Fruit fly (Drosophila melanogaster): Measurements from ENCODE around the gene ND-24L.

The ND-24L gene

dm6 chr3L:17357431-17357830 is 36.8 kb upstream of the ND-24L start:
- TF ChIP-seq CG11617 (GFP tag; optimal IDR thresholded peaks at IDR 0.05) (no peak), toe (GFP tag; optimal IDR thresholded peaks at IDR 0.05) (no peak), CG7101 (tag; optimal IDR thresholded peaks at IDR 0.05) (no peak), cnc (optimal IDR thresholded peaks at IDR 0.05) (no peak), kay (GFP tag; ENCODE audit: borderline replicate concordance) (no peak), ovo (GFP tag; optimal IDR thresholded peaks at IDR 0.05) (no peak), CG14711 (tag; optimal IDR thresholded peaks at IDR 0.05) (no peak), CG12768 (GFP tag; optimal IDR thresholded peaks at IDR 0.05) (no peak), cic (GFP tag; optimal IDR thresholded peaks at IDR 0.05) (no peak), Mnt (GFP tag; optimal IDR thresholded peaks at IDR 0.05) (no peak), Crg-1 (GFP tag; optimal IDR thresholded peaks at IDR 0.05) (no peak), Clk (GFP tag; optimal IDR thresholded peaks at IDR 0.05) (no peak), pad (GFP tag; optimal IDR thresholded peaks at IDR 0.05) (no peak), CG5204 (GFP tag; optimal IDR thresholded peaks at IDR 0.05) (no peak), CG7045 (GFP tag; optimal IDR thresholded peaks at IDR 0.05) (no peak), Hr96 (GFP tag; optimal IDR thresholded peaks at IDR 0.05) (no peak), CG1620 (GFP tag; optimal IDR thresholded peaks at IDR 0.05) (no peak), CG33017 (tag; optimal IDR thresholded peaks at IDR 0.05) (no peak)

dm6 chr3L:17352812-17353211 is 32.2 kb upstream of the ND-24L start:
- TF ChIP-seq CG7045 (GFP tag; optimal IDR thresholded peaks at IDR 0.05): no peak
- TF ChIP-seq Clk (GFP tag; optimal IDR thresholded peaks at IDR 0.05): no peak
- TF ChIP-seq CG14711 (tag; optimal IDR thresholded peaks at IDR 0.05): no peak
- TF ChIP-seq CG5204 (GFP tag; optimal IDR thresholded peaks at IDR 0.05): no peak
- TF ChIP-seq CG12768 (GFP tag; optimal IDR thresholded peaks at IDR 0.05): no peak
- TF ChIP-seq cnc (optimal IDR thresholded peaks at IDR 0.05): no peak
- no peak for TF ChIP-seq CG1620 (GFP tag; optimal IDR thresholded peaks at IDR 0.05)
- TF ChIP-seq tj (GFP tag; optimal IDR thresholded peaks at IDR 0.05): no peak
- no peak for TF ChIP-seq CG11617 (GFP tag; optimal IDR thresholded peaks at IDR 0.05)
- TF ChIP-seq CG33017 (tag; optimal IDR thresholded peaks at IDR 0.05): no peak
- TF ChIP-seq Hr96 (GFP tag; optimal IDR thresholded peaks at IDR 0.05): no peak
- TF ChIP-seq Mnt (GFP tag; optimal IDR thresholded peaks at IDR 0.05): peak; percentile 46
- peak; percentile 69 for TF ChIP-seq toe (GFP tag; optimal IDR thresholded peaks at IDR 0.05)
- TF ChIP-seq kay (GFP tag; ENCODE audit: borderline replicate concordance): no peak
- TF ChIP-seq Crg-1 (GFP tag; optimal IDR thresholded peaks at IDR 0.05): no peak
- TF ChIP-seq cic (GFP tag; optimal IDR thresholded peaks at IDR 0.05): no peak
- TF ChIP-seq bab1 (GFP tag; optimal IDR thresholded peaks at IDR 0.05): peak; percentile 34
- no peak for TF ChIP-seq CG7101 (tag; optimal IDR thresholded peaks at IDR 0.05)
- TF ChIP-seq ovo (GFP tag; optimal IDR thresholded peaks at IDR 0.05): peak; percentile 70
- TF ChIP-seq pad (GFP tag; optimal IDR thresholded peaks at IDR 0.05): peak; percentile 90

dm6 chr3L:17351522-17351921 is 30.9 kb upstream of the ND-24L start, which contains the start of gene CG7692:
Gene CG7692 (plus strand): TSS chr3L:17351822.
- TF ChIP-seq CG12768 (GFP tag; optimal IDR thresholded peaks at IDR 0.05) (no peak), CG5204 (GFP tag; optimal IDR thresholded peaks at IDR 0.05) (no peak), Crg-1 (GFP tag; optimal IDR thresholded peaks at IDR 0.05) (no peak), CG7045 (GFP tag; optimal IDR thresholded peaks at IDR 0.05) (no peak), kay (GFP tag; ENCODE audit: borderline replicate concordance) (no peak), CG1620 (GFP tag; optimal IDR thresholded peaks at IDR 0.05) (no peak), Clk (GFP tag; optimal IDR thresholded peaks at IDR 0.05) (no peak), CG14711 (tag; optimal IDR thresholded peaks at IDR 0.05) (no peak), tj (GFP tag; optimal IDR thresholded peaks at IDR 0.05) (no peak), ovo (GFP tag; optimal IDR thresholded peaks at IDR 0.05) (no peak), CG7101 (tag; optimal IDR thresholded peaks at IDR 0.05) (no peak)

- TF ChIP-seq CG7101 (tag; optimal IDR thresholded peaks at IDR 0.05): no peak
- no peak for TF ChIP-seq Mnt (GFP tag; optimal IDR thresholded peaks at IDR 0.05)
- TF ChIP-seq CG11617 (GFP tag; optimal IDR thresholded peaks at IDR 0.05): no peak
- no peak for TF ChIP-seq CG7045 (GFP tag; optimal IDR thresholded peaks at IDR 0.05)
- no peak for TF ChIP-seq bab1 (GFP tag; optimal IDR thresholded peaks at IDR 0.05)
- TF ChIP-seq toe (GFP tag; optimal IDR thresholded peaks at IDR 0.05): no peak
- no peak for TF ChIP-seq CG12768 (GFP tag; optimal IDR thresholded peaks at IDR 0.05)
- TF ChIP-seq Hr96 (GFP tag; optimal IDR thresholded peaks at IDR 0.05): no peak
- no peak for TF ChIP-seq pad (GFP tag; optimal IDR thresholded peaks at IDR 0.05)
- no peak for TF ChIP-seq ovo (GFP tag; optimal IDR thresholded peaks at IDR 0.05)
- TF ChIP-seq Clk (GFP tag; optimal IDR thresholded peaks at IDR 0.05): no peak
- TF ChIP-seq tj (GFP tag; optimal IDR thresholded peaks at IDR 0.05): no peak
- no peak for TF ChIP-seq CG14711 (tag; optimal IDR thresholded peaks at IDR 0.05)
- no peak for TF ChIP-seq cnc (optimal IDR thresholded peaks at IDR 0.05)
- TF ChIP-seq cic (GFP tag; optimal IDR thresholded peaks at IDR 0.05): no peak
- TF ChIP-seq kay (GFP tag; ENCODE audit: borderline replicate concordance): no peak
Measured at dm6 chr3L:17349604-17350003, 29.0 kb upstream of the ND-24L start, which contains the start of gene Mip. Gene Mip (minus strand): TSS chr3L:17349666.

dm6 chr3L:17346393-17346792 is 25.8 kb upstream of the ND-24L start:
- TF ChIP-seq CG14711 (tag; optimal IDR thresholded peaks at IDR 0.05) (no peak), CG7045 (GFP tag; optimal IDR thresholded peaks at IDR 0.05) (no peak), ovo (GFP tag; optimal IDR thresholded peaks at IDR 0.05) (no peak), cic (GFP tag; optimal IDR thresholded peaks at IDR 0.05) (no peak), CG12768 (GFP tag; optimal IDR thresholded peaks at IDR 0.05) (no peak), CG5204 (GFP tag; optimal IDR thresholded peaks at IDR 0.05) (no peak), tj (GFP tag; optimal IDR thresholded peaks at IDR 0.05) (no peak), toe (GFP tag; optimal IDR thresholded peaks at IDR 0.05) (no peak), Mnt (GFP tag; optimal IDR thresholded peaks at IDR 0.05) (no peak), Crg-1 (GFP tag; optimal IDR thresholded peaks at IDR 0.05) (no peak), CG7101 (tag; optimal IDR thresholded peaks at IDR 0.05) (no peak), Clk (GFP tag; optimal IDR thresholded peaks at IDR 0.05) (no peak), CG11617 (GFP tag; optimal IDR thresholded peaks at IDR 0.05) (no peak), pad (GFP tag; optimal IDR thresholded peaks at IDR 0.05) (no peak)

dm6 chr3L:17344596-17344995 is 24.0 kb upstream of the ND-24L start, which contains the start of gene brv2:
Gene brv2 (minus strand): TSS chr3L:17344696.
- TF ChIP-seq pad (GFP tag; optimal IDR thresholded peaks at IDR 0.05) (no peak), Crg-1 (GFP tag; optimal IDR thresholded peaks at IDR 0.05) (no peak), CG7045 (GFP tag; optimal IDR thresholded peaks at IDR 0.05) (no peak), CG11617 (GFP tag; optimal IDR thresholded peaks at IDR 0.05) (no peak), cnc (optimal IDR thresholded peaks at IDR 0.05) (no peak), ovo (GFP tag; optimal IDR thresholded peaks at IDR 0.05) (no peak), Mnt (GFP tag; optimal IDR thresholded peaks at IDR 0.05) (no peak), tj (GFP tag; optimal IDR thresholded peaks at IDR 0.05) (no peak), CG1620 (GFP tag; optimal IDR thresholded peaks at IDR 0.05) (no peak)

All from whole organism, adult.